Fruit fly (Drosophila melanogaster): ENCODE data around the gene CG5854.

The CG5854 gene

dm6 chr3R:23933684-23934575 lies at the start of gene CG5854:
TSS of gene CG5854 (plus strand) at chr3R:23933912.
- no peak for TF ChIP-seq CG8478 (optimal IDR thresholded peaks at IDR 0.05)
- no peak for TF ChIP-seq CTCF (optimal IDR thresholded peaks at IDR 0.05)

DNA sequence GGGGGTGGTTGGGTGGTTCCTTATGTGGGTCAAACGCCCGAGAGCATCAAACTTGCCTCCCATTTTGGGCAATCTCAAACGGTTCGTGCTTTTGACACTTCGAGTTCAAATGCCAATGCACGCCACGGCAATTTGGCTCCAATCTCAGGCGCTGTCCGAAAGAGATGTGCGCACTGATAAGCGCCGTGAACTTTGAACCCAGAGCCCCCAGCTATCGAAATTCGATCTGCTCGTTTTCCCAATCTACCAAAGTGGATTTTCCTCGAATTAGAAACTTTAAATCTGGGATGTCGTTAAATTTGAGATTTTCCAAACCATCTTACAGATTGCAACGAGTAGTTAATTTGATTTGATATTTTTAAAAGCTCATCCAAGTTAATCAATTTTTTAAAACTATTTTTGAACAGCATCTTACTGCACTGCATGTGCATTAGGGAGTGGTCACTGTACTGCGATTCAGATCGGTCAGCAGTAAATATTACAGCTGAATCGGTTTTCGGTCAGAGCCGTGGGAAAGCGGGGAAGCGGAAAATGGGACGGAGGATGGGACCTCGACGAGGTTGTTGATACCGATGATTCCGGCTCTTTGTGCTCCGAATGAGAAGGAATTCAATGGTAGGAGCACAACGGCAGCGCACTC lies 49.5 kb upstream of the CG5854 start:
- TF ChIP-seq CG8478 (optimal IDR thresholded peaks at IDR 0.05) (no peak), CTCF (optimal IDR thresholded peaks at IDR 0.05) (no peak)

DNA sequence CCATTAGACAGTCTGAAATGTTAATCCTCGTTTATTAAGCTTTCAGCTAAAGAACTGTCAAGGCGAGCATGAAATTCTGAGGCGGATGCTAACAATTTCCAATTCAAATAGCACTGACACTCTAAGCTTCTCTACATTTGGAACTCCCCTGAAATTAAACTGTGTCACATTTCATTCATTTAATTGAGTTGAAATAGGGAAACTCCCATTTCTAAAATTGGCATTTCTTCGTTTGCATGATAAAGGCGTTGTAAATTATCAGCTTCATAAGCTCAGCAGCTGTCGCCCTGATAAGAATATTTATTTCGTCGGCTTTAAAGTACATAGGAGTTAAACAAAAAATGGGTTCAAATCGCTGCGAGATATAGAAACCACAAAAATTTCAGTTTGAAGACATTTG lies 48.5 kb upstream of the CG5854 start:
- TF ChIP-seq CTCF (optimal IDR thresholded peaks at IDR 0.05) (no peak), CG8478 (optimal IDR thresholded peaks at IDR 0.05) (no peak)

DNA sequence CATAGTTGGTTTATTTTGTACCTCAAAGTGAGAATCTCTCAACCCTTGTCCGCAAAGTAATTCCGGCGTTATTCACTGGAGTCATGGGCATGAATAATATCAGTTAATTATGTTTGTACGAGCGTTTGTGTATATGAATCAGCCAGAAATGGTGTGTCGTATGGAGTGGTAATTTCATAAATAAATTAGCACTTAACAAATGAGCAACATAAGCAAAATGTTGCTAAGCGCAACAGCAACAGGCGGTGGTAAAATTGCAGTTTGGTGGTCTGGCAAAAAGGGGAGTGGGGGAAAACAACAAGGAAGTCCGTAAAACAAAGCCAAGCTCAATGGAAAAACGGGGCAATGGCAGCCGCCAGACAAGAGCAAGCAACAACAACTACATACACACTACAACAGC lies 48.1 kb upstream of the CG5854 start:
- TF ChIP-seq CG8478 (optimal IDR thresholded peaks at IDR 0.05), result no peak

- TF ChIP-seq CTCF (optimal IDR thresholded peaks at IDR 0.05) (no peak), CG8478 (optimal IDR thresholded peaks at IDR 0.05) (no peak)
These were observed 47.2 kb upstream of the CG5854 start for dm6 chr3R:23886270-23887095.

dm6 chr3R:23887096-23887421 lies 46.7 kb upstream of the CG5854 start:
- no peak for TF ChIP-seq CTCF (optimal IDR thresholded peaks at IDR 0.05)
- TF ChIP-seq CG8478 (optimal IDR thresholded peaks at IDR 0.05), result no peak

DNA sequence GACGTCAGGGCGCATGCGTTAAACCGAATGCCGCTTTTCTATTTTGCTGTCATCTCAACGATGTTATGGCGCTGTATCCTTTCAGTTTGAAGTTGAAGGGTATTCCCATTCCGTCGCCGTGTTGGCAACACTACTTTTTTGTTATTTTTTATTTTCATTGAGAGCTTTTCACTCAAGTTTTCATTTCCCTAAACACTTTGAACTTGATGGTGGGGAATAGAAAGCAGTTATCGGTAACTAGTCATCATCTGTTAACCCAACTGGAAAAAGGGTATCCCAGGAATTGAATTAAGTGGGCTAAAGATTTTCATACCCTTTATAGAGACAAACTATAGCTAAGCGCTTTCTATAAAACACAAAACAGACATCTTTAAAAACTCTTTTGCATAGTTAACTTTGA lies 46.1 kb upstream of the CG5854 start:
- TF ChIP-seq CTCF (optimal IDR thresholded peaks at IDR 0.05), result no peak
- no peak for TF ChIP-seq CG8478 (optimal IDR thresholded peaks at IDR 0.05)

- TF ChIP-seq CG8478 (optimal IDR thresholded peaks at IDR 0.05), result no peak
- TF ChIP-seq CTCF (optimal IDR thresholded peaks at IDR 0.05), result no peak
These were observed 45.2 kb upstream of the CG5854 start for dm6 chr3R:23888273-23889220.

DNA sequence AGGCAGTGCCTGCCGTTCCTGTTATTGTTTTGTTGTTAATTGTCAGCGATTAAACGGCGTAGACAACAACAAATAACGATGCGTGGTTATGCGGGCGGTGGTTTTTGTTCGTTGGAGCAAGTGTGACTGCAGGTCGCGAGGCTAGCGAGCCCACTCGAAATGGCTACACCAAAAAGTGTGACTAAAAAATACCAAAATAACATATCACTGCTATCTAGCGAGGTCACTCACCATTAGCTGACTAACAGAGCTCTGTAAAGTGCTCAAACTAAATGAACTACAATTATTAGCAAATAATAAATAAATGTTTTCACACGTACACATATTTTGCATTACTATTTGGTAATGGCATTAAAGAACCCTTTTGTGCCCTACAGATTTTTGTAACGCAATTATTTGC lies 43.8 kb upstream of the CG5854 start, which contains the start of gene Pli:
Gene Pli, minus strand, starts transcription at position 131 of the 400 bp plus-strand sequence.
- TF ChIP-seq CG8478 (optimal IDR thresholded peaks at IDR 0.05), result no peak
- TF ChIP-seq CTCF (optimal IDR thresholded peaks at IDR 0.05), result peak; percentile 59 to 63

- TF ChIP-seq CTCF (optimal IDR thresholded peaks at IDR 0.05) (peak; percentile 97 to 98), CG8478 (optimal IDR thresholded peaks at IDR 0.05) (no peak)
These were observed 42.8 kb upstream of the CG5854 start, which contains the start of gene TfIIA-S for dm6 chr3R:23890886-23891285. TSS of gene TfIIA-S (minus strand) at chr3R:23891060.

- TF ChIP-seq CTCF (optimal IDR thresholded peaks at IDR 0.05) (no peak), CG8478 (optimal IDR thresholded peaks at IDR 0.05) (no peak)
These were observed 40.3 kb upstream of the CG5854 start, which contains the start of gene tbrd-1 for dm6 chr3R:23893460-23893859. TSS of gene tbrd-1 (minus strand) at chr3R:23893560.

- TF ChIP-seq CG8478 (optimal IDR thresholded peaks at IDR 0.05) (no peak), CTCF (optimal IDR thresholded peaks at IDR 0.05) (peak; percentile 57 to 65)
These were observed 33.6 kb upstream of the CG5854 start for dm6 chr3R:23900092-23900491.

DNA sequence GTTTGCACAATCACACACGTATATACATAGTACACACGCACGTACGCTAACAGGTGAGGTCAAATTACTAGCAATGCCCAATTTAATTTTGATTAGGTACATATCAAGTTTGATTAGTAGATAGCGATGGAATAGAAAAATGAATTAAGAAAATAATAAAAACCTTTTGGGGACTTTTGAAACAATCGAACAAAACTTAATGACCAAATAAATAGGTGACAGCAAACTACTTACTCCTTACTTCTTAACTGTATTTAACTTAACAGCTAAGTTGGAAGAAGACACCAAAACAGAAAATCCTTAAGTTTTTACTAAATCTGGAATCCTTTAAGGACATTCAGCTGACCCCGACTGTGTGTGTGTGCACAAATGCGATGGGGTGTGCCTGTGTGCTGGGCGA lies 31.7 kb upstream of the CG5854 start:
- TF ChIP-seq CG8478 (optimal IDR thresholded peaks at IDR 0.05), result no peak
- no peak for TF ChIP-seq CTCF (optimal IDR thresholded peaks at IDR 0.05)

DNA sequence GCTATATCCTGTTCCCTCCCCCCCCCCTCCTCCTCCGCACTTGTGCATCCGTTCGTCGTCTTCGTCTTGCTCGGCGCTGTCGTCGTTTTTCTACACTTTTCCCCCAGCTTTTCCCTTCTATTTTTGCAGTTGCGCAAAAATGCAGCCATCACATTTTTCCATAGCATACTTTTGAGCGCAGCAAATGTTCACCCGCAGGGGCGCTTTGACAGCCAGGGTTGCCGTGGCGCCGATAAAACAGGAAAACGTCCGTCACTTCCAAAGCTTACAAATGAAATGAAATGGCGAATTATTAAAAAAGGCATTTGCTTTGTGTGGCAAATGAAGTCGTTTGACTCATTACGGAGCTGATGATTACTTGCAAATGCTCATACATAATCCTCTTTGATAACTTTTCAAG lies 31.2 kb upstream of the CG5854 start:
- peak; percentile 8 to 22 for TF ChIP-seq CTCF (optimal IDR thresholded peaks at IDR 0.05)
- no peak for TF ChIP-seq CG8478 (optimal IDR thresholded peaks at IDR 0.05)
